Fruit fly (Drosophila melanogaster): Measurements from ENCODE around the gene CG32277.

CG32277 gene

DNA sequence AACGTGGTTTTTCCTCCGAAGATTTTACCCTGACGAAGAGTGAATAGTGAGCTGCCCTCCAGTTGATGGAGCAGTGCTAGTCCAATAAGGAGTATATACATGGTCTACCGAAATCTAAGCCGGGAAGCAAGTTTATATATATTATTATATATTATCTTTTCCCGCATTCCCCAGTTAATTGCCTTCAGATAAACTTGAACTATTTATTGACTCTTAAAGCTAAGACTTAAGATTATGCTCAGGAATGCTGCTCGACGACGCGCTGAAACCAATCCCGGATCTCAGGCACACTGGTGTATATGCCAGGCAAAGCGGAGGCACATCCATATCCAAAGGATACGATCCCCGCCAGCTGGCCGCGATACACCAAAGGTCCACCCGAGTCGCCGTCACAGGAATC, at the start of gene CG32277:
CG32277 (minus strand) TSS at position 101 of the 400 bp plus-strand sequence.
- TF ChIP-seq CG1603 (tag; optimal IDR thresholded peaks at IDR 0.05) (no peak), CG31441 (GFP tag; IDR thresholded peaks at IDR 0.05) (no peak), Deaf1 (tag; optimal IDR thresholded peaks at IDR 0.05) (no peak), H2.0 (GFP tag; IDR thresholded peaks at IDR 0.05) (no peak), CG8924 (tag; optimal IDR thresholded peaks at IDR 0.05) (no peak), hbn (GFP tag; IDR thresholded peaks at IDR 0.05; ENCODE audit: partially characterized antibody) (no peak), yki (optimal IDR thresholded peaks at IDR 0.05) (no peak), CG6689 (GFP tag; IDR thresholded peaks at IDR 0.05) (no peak), danr (GFP tag; IDR thresholded peaks at IDR 0.05) (no peak), aop (GFP tag; IDR thresholded peaks at IDR 0.05) (no peak), tup (GFP tag; optimal IDR thresholded peaks at IDR 0.05) (no peak), CHES-1-like (GFP tag; optimal IDR thresholded peaks at IDR 0.05) (no peak)

DNA sequence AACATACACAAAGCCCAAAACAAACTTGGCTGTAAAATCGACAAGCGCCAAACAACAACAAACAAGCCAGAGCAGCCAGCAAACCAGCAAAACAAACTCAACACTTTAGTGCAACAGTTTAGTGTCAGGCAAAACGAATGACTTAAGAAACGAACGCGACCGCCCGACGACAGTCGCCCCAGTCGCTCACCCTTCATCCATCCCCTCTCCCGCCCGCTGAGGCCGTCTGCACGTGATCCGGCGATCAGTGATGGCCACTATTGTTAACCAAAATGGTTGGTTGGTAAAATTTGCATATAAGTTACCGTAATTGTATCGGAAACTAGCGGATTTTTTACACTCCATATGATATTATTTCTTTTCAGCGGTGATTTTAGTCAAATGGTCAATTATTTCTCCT, 48.4 kb upstream of the CG32277 start:
- TF ChIP-seq cwo (GFP tag; optimal IDR thresholded peaks at IDR 0.05): peak; percentile 86
- no peak for TF ChIP-seq sqz (GFP tag; optimal IDR thresholded peaks at IDR 0.05)
- TF ChIP-seq ken (GFP tag; IDR thresholded peaks at IDR 0.05): 0 out of 3 replicates have a peak, but pooled peaks have one; percentile 8
- no peak for TF ChIP-seq CG15073 (GFP tag; optimal IDR thresholded peaks at IDR 0.05)
- peak; percentile 69 for TF ChIP-seq vvl (GFP tag; IDR thresholded peaks at IDR 0.05)
- TF ChIP-seq CG34376 (GFP tag; optimal IDR thresholded peaks at IDR 0.05): no peak
- TF ChIP-seq CG17568 (GFP tag; optimal IDR thresholded peaks at IDR 0.05): no peak
- peak; percentile 55 for TF ChIP-seq crol (GFP tag; IDR thresholded peaks at IDR 0.05)
- 0 out of 4 replicates have a peak, but pooled peaks have one; percentile 46 for TF ChIP-seq chinmo (GFP tag; IDR thresholded peaks at IDR 0.05; ENCODE audit: partially characterized antibody)
- TF ChIP-seq ci (GFP tag; IDR thresholded peaks at IDR 0.05): 0 out of 3 replicates have a peak, but pooled peaks have one; percentile 10
- no peak for TF ChIP-seq ems (GFP tag; optimal IDR thresholded peaks at IDR 0.05)
- 0 out of 3 replicates have a peak, but pooled peaks have one; percentile 10 for TF ChIP-seq ase (GFP tag; IDR thresholded peaks at IDR 0.05)
- peak; percentile 35; the same call in 1 of the 2 replicates for TF ChIP-seq CG11247 (GFP tag; IDR thresholded peaks at IDR 0.05)
- TF ChIP-seq Deaf1 (tag; optimal IDR thresholded peaks at IDR 0.05): peak; percentile 34
- peak; percentile 52 for TF ChIP-seq pros (GFP tag; optimal IDR thresholded peaks at IDR 0.05)
- no peak for TF ChIP-seq Dll (GFP tag; IDR thresholded peaks at IDR 0.05; ENCODE audit: partially characterized antibody)

DNA sequence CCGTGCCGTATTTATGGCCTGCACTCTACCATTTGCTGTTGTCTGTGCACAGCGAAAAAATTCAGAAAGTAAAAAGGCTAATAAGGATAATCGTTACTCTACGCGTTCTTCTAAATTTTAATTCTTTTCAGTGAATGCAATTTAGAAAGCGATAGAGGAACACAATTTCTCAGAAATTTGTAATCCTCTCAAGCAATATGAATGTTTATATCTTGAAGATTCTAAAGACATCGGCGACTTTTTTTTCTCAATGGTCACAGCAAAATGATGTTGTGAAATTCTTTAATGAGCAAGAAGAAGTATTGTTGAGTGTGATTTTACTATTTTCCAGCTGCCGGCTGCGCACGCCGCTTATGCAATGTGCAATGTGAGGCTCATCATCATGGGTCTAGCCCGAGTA, 47.6 kb upstream of the CG32277 start:
- TF ChIP-seq Drgx (GFP tag; IDR thresholded peaks at IDR 0.05) (peak; percentile 42; the same call in 1 of the 2 replicates), Trl (optimal IDR thresholded peaks at IDR 0.05) (no peak), Trl (GFP tag; optimal IDR thresholded peaks at IDR 0.05) (no peak), CG11456 (GFP tag; IDR thresholded peaks at IDR 0.05) (0 out of 3 replicates have a peak, but pooled peaks have one; percentile 13)

DNA sequence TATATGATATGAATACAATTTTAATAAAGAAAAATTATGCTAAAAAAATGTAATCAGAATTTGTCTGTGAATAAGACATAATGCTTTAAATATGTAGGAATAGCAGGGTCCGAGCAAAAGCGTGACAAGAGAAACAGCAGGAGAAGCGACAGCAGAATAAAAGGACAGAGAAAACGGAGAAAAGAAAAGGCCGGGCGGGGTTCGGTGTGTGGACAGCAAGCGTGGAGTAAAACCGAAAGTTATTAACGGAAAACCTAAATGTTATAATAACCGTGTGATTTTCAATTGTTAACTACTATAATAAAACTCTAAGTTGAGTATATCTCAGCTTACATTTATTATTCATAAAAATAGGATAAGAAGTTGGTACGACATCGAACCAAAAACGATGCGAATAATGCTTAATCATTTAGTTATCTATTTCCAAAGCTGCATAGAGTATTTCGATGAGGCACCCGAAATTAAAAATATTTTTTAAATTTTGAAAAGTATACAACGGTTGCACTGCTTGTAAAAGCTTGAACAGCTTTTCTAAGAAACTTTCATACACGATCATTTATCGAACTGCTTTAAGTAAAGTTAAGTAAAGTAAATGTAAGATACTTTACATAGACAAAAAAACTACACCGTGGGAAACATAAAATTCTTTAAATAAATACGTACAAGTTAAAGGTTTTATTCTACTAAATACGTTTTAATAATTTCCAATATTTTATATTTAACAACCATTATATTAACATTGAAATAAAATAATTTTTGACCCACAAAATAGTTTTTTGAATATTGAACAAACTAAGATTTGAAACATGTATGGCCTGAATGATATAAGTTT, 46.6 kb upstream of the CG32277 start:
- TF ChIP-seq ewg (GFP tag; optimal IDR thresholded peaks at IDR 0.05) (no peak), MESR4 (GFP tag; optimal IDR thresholded peaks at IDR 0.05) (no peak), Lpt (GFP tag; optimal IDR thresholded peaks at IDR 0.05) (no peak), caup (GFP tag; optimal IDR thresholded peaks at IDR 0.05; ENCODE audit: severe bottlenecking) (no peak), CG9932 (GFP tag; IDR thresholded peaks at IDR 0.05) (no peak), Atf6 (GFP tag; IDR thresholded peaks at IDR 0.05) (no peak), Ets65A (GFP tag) (no peak), Myb (GFP tag; optimal IDR thresholded peaks at IDR 0.05) (peak; percentile 94), Dref (GFP tag; IDR thresholded peaks at IDR 0.05) (peak; percentile 49), CG31441 (GFP tag; IDR thresholded peaks at IDR 0.05) (no peak), CG43689 (GFP tag; IDR thresholded peaks at IDR 0.05) (no peak), CG12391 (tag; optimal IDR thresholded peaks at IDR 0.05) (peak; percentile 27), Scr (GFP tag; IDR thresholded peaks at IDR 0.05; ENCODE audit: partially characterized antibody) (no peak), az2 (GFP tag; optimal IDR thresholded peaks at IDR 0.05) (no peak), CG11504 (tag; optimal IDR thresholded peaks at IDR 0.05) (peak; percentile 22), Tbp (GFP tag; optimal IDR thresholded peaks at IDR 0.05) (no peak), CG2120 (GFP tag; optimal IDR thresholded peaks at IDR 0.05) (no peak)

Measured in whole organism, embryonic.